Worm (Caenorhabditis elegans): ENCODE results near the gene Y62H9A.12.
"Not testable (repeated sequence)": the region's sequence is repeated elsewhere in the genome, so short reads cannot be mapped to it uniquely, and the experiment has no call there.

Y62H9A.12 gene

ce11 chrX:11961103-11961502, 47.2 kb downstream of the Y62H9A.12 start, which contains the start of gene C49F5.13:
Gene C49F5.13, plus strand, starts transcription at chrX:11961403.
- TF ChIP-seq ceh-36 (tag; optimal IDR thresholded peaks at IDR 0.05); hmg-4 (GFP tag; optimal IDR thresholded peaks at IDR 0.05); tbx-11 (GFP tag; IDR thresholded peaks at IDR 0.05): not testable (repeated sequence)

- TF ChIP-seq ceh-36 (tag; optimal IDR thresholded peaks at IDR 0.05): no peak
- no peak for TF ChIP-seq tbx-37 (GFP tag; conservative IDR thresholded peaks at IDR 0.05)
- no peak for TF ChIP-seq sea-1 (GFP tag; conservative IDR thresholded peaks at IDR 0.05)
- TF ChIP-seq hnd-1 (tag; optimal IDR thresholded peaks at IDR 0.05): no peak
Measured at ce11 chrX:11962050-11962788, 48.3 kb downstream of the Y62H9A.12 start.

ce11 chrX:11963659-11964058, 49.7 kb downstream of the Y62H9A.12 start:
- TF ChIP-seq tbx-37 (GFP tag; conservative IDR thresholded peaks at IDR 0.05): no peak
- TF ChIP-seq tra-4 (tag; optimal IDR thresholded peaks at IDR 0.05): no peak
- TF ChIP-seq sea-1 (GFP tag; conservative IDR thresholded peaks at IDR 0.05): no peak
- no peak for TF ChIP-seq pes-1 (GFP tag; IDR thresholded peaks at IDR 0.05)
- no peak for TF ChIP-seq tbx-11 (GFP tag; IDR thresholded peaks at IDR 0.05)
- TF ChIP-seq aly-1 (tag; optimal IDR thresholded peaks at IDR 0.05): no peak
- no peak for TF ChIP-seq ama-1 (optimal IDR thresholded peaks at IDR 0.05)
- no peak for TF ChIP-seq ceh-13 (GFP tag; optimal IDR thresholded peaks at IDR 0.05)
- no peak for TF ChIP-seq F13C5.2 (tag; optimal IDR thresholded peaks at IDR 0.05)
- no peak for TF ChIP-seq ceh-36 (tag; optimal IDR thresholded peaks at IDR 0.05)
- no peak for TF ChIP-seq hmbx-1 (tag; optimal IDR thresholded peaks at IDR 0.05)
- TF ChIP-seq hmg-4 (GFP tag; optimal IDR thresholded peaks at IDR 0.05): no peak
- no peak for TF ChIP-seq scrt-1 (GFP tag; IDR thresholded peaks at IDR 0.05)

DNA sequence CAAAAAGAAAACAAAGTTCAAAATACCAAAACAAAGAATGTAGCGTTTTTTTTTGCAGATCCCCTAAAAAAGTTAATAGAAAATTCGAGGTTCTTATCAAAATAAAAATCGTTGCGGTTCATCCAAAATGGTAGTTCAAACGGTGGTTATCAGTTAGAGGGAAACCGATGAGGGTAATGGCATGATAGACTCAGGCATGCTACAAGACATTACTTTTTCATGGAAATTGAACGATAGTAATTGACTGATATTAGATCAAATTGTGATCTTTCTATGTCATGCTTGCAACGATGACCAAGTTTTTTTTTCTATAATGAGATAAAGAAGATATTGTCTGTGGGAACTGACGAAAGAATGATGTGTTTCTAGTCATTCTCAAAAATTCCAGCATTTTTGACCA, 50.6 kb downstream of the Y62H9A.12 start:
- TF ChIP-seq pes-1 (GFP tag; IDR thresholded peaks at IDR 0.05) (no peak), tbx-11 (GFP tag; IDR thresholded peaks at IDR 0.05) (no peak), hnd-1 (tag; optimal IDR thresholded peaks at IDR 0.05) (no peak)

- TF ChIP-seq flt-1 (GFP tag; IDR thresholded peaks at IDR 0.05) (no peak), tbx-11 (GFP tag; IDR thresholded peaks at IDR 0.05) (no peak), hmg-4 (GFP tag; optimal IDR thresholded peaks at IDR 0.05) (no peak), pes-1 (GFP tag; IDR thresholded peaks at IDR 0.05) (no peak)
Measured at ce11 chrX:11965163-11965562, 51.2 kb downstream of the Y62H9A.12 start.
